Worm (Caenorhabditis elegans) whole organism, L4/young adult: ENCODE measurements around the gene R08C7.1.

ENCODE experiments used
- W03F9.2 ChIP-seq: fragments of 150-350 bp; optimal IDR thresholded peaks from 2 replicates; lab custom pipeline; 2014; ENCODE audit warnings: missing biosample characterization, missing genetic modification characterization
- dao-5 ChIP-seq: sonication (generic microtip); optimal IDR thresholded peaks from 2 replicates; lab custom pipeline; 2016; ENCODE audit warnings: missing genotype, missing genetic modification characterization, moderate library complexity, missing compliant biosample characterization
- him-1 ChIP-seq: sonication (generic microtip); optimal IDR thresholded peaks from 2 replicates; lab custom pipeline; 2016; ENCODE audit warnings: missing genotype, missing genetic modification reagents, missing genetic modification characterization, missing compliant biosample characterization

The R08C7.1 gene

ce11 chrIV:4434441-4435084 is 17.1 kb upstream of the R08C7.1 start, which contains the start of the genes R08C7.8 and R08C7.4:
Gene R08C7.8, minus strand, starts transcription at chrIV:4434541.
Gene R08C7.4, plus strand, starts transcription at chrIV:4435034.
- TF ChIP-seq him-1 (tag; lab: Kevin White, UChicago) (no peak), dao-5 (tag; lab: Kevin White, UChicago) (no peak), W03F9.2 (tag; lab: Kevin White, UChicago) (no peak)

- TF ChIP-seq dao-5 (tag; lab: Kevin White, UChicago) (no peak), him-1 (tag; lab: Kevin White, UChicago) (no peak), W03F9.2 (tag; lab: Kevin White, UChicago) (no peak)
Observed at ce11 chrIV:4437825-4438224, 13.9 kb upstream of the R08C7.1 start.

ce11 chrIV:4439190-4439589 is 12.5 kb upstream of the R08C7.1 start, which contains the start of gene fbxb-74:
Gene fbxb-74, minus strand, starts transcription at chrIV:4439290.
- TF ChIP-seq W03F9.2 (tag; lab: Kevin White, UChicago): no peak
- TF ChIP-seq him-1 (tag; lab: Kevin White, UChicago): no peak
- TF ChIP-seq dao-5 (tag; lab: Kevin White, UChicago): no peak

DNA sequence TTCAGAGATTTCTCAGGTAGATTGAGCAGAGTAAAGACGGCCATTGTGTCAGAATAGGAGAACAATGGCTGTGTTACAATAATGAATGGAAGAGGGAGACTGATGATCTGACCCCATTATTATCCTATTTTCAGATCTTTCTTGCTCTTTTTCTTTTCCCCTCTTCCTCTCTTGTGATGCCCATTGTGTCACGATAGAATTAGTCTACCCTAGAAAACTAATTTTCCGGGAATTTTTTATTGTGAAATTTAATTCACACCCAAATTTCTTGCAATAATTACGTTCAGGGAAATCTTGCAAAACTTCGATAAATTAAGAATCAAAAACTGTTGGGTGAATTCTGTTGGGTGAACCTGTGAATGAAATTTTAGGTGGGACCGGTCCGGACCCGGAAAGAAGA is 10.6 kb upstream of the R08C7.1 start, which contains the start of gene fbxb-75:
fbxb-75 (minus strand) TSS at position 101 of the 400 bp plus-strand sequence.
- TF ChIP-seq him-1 (tag; lab: Kevin White, UChicago) (no peak), W03F9.2 (tag; lab: Kevin White, UChicago) (no peak), dao-5 (tag; lab: Kevin White, UChicago) (no peak)

- TF ChIP-seq W03F9.2 (tag; lab: Kevin White, UChicago) (peak; percentile 96), him-1 (tag; lab: Kevin White, UChicago) (peak; percentile 43), dao-5 (tag; lab: Kevin White, UChicago) (no peak)
Observed at ce11 chrIV:4445711-4446290, 5.9 kb upstream of the R08C7.1 start, which contains the start of the genes wapl-1 and htz-1. Gene wapl-1, minus strand, starts transcription at chrIV:4445740. Gene htz-1, plus strand, starts transcription at chrIV:4446216.

- TF ChIP-seq dao-5 (tag; lab: Kevin White, UChicago): no peak
- TF ChIP-seq W03F9.2 (tag; lab: Kevin White, UChicago): no peak
- TF ChIP-seq him-1 (tag; lab: Kevin White, UChicago): no peak
Observed at ce11 chrIV:4446884-4447283, 4.8 kb upstream of the R08C7.1 start.

DNA sequence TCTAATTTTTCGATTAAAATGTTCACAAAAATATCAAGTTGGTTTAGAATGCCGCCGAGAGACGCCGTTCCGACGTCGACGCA is 4.6 kb upstream of the R08C7.1 start, which contains the start of gene chat-1:
chat-1 (plus strand) TSS at position 48 of the 83 bp plus-strand sequence.
- TF ChIP-seq W03F9.2 (tag; lab: Kevin White, UChicago): no peak
- TF ChIP-seq dao-5 (tag; lab: Kevin White, UChicago): no peak
- TF ChIP-seq him-1 (tag; lab: Kevin White, UChicago): no peak

ce11 chrIV:4447367-4447766 is 4.3 kb upstream of the R08C7.1 start:
- TF ChIP-seq W03F9.2 (tag; lab: Kevin White, UChicago) (no peak), him-1 (tag; lab: Kevin White, UChicago) (no peak), dao-5 (tag; lab: Kevin White, UChicago) (no peak)

ce11 chrIV:4448343-4448742 is 3.3 kb upstream of the R08C7.1 start:
- TF ChIP-seq dao-5 (tag; lab: Kevin White, UChicago) (no peak), W03F9.2 (tag; lab: Kevin White, UChicago) (no peak), him-1 (tag; lab: Kevin White, UChicago) (no peak)

DNA sequence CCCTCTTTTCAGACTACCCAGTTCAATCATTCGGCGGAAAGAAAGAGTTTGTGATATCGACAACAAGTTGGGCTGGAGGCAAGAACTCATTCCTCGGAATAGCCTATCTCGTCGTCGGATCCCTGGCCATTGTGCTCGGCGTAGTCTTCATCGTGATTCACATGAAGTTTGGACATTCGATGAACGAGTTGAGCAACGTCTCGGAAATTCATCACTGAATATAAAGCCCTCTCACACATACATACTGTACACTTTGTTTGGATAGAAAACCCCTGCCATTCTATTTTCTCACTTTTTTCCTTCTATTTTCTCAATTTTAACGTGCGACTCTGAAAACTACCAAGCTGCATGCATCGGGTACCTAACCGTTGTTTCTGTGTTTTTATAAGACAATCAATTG is 2.2 kb upstream of the R08C7.1 start, which contains the start of gene R08C7.12:
R08C7.12 (plus strand) TSS at position 301 of the 400 bp plus-strand sequence.
- TF ChIP-seq W03F9.2 (tag; lab: Kevin White, UChicago) (no peak), him-1 (tag; lab: Kevin White, UChicago) (no peak)

ce11 chrIV:4449843-4450242 is 1.8 kb upstream of the R08C7.1 start:
- no peak for TF ChIP-seq him-1 (tag; lab: Kevin White, UChicago)
- TF ChIP-seq dao-5 (tag; lab: Kevin White, UChicago): no peak
- no peak for TF ChIP-seq W03F9.2 (tag; lab: Kevin White, UChicago)

DNA sequence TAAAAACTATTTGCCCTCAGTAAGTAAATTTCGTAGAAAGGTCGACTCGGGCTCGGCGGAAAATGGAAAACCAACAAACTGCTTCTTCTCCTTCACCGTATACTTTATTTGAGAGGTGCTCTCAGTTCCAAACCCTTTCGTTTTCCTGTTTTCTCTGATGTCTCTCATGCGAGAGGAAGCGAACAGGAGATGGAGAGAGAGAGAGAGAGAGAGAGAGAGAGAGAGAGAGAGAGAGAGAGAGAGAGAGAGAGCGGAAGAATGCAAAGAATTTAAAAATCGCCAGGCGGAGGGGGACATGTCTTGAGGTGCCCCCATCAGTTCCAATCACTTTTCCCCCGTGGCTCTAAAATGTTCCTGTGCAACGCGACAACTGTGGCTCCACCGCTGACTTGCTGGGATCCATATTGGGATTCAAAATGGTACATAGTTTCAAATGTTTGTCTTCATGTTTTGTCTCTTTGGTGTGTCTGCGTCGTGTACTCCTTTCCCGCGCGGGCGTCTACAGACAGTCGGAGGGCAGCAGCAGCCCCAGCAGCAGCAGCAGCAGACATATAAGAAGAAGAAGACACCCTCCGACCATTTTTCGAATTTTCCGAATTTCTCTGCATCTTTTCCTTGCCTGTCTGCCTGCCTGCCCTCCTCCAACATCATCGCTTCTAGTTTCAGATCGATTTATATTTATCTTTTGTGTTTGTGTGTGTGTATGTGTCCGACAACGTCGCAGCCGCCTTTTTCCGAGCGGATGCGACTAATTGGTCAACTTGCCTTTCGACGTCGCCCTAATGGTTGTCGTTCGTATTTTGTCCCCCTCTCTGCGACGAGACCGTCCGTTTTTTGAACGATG is 2.9 kb downstream of the R08C7.1 start, which contains the start of gene R08C7.11:
R08C7.11 (minus strand) TSS at position 608 of the 844 bp plus-strand sequence.
- TF ChIP-seq him-1 (tag; lab: Kevin White, UChicago) (no peak), dao-5 (tag; lab: Kevin White, UChicago) (no peak), W03F9.2 (tag; lab: Kevin White, UChicago) (no peak)

DNA sequence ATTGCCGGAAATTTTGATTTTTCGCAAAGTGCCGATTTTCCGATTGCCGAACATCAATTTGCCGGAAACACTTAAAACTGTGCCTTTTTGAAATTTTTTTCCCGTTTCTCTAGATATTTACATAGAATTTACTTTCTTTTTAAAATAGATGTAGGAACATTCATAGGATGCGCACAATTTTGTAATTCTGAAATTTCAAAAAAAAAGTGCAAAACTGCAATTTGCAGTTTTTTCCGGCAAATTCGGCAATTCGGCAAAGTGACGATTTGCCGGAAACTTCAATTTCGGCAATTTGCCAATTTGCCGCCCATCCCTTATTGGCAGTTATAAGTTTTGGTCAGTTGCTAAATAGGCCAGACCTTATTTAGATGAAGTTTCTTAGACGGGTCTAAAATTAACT is 5.0 kb downstream of the R08C7.1 start:
- TF ChIP-seq dao-5 (tag; lab: Kevin White, UChicago) (no peak), him-1 (tag; lab: Kevin White, UChicago) (no peak), W03F9.2 (tag; lab: Kevin White, UChicago) (no peak)
